Fruit fly (Drosophila melanogaster) whole organism, embryonic: ENCODE data around the gene CAH4.

Experiments
- CG10267 ChIP-seq: fragments of 200-800 bp; sonication (Bioruptor generic); optimal IDR thresholded peaks from 2 replicates; lab custom pipeline; 2018; ENCODE audit warnings: missing biosample characterization, mild to moderate bottlenecking, missing genetic modification characterization, moderate library complexity
- CG10543 ChIP-seq: fragments of 200-800 bp; sonication (Bioruptor generic); optimal IDR thresholded peaks from 3 replicates; lab custom pipeline; 2017; ENCODE audit warnings: missing biosample characterization, mild to moderate bottlenecking, missing genetic modification characterization, moderate library complexity
- CG10654 ChIP-seq: fragments of 200-800 bp; sonication (Bioruptor generic); optimal IDR thresholded peaks from 2 replicates; lab custom pipeline; 2016; ENCODE audit warnings: missing biosample characterization, missing genetic modification characterization
- CG11093 ChIP-seq: fragments of 200-800 bp; sonication (Bioruptor generic); IDR thresholded peaks from 3 replicates; pipeline ENCODE4 v1.3.6; 2022; ENCODE audit warnings: missing biosample characterization, missing genetic modification characterization
- CG12659 ChIP-seq: fragments of 200-800 bp; sonication (Bioruptor generic); optimal IDR thresholded peaks from 3 replicates; lab custom pipeline; 2017; ENCODE audit warnings: mild to moderate bottlenecking, missing biosample characterization, missing genetic modification reagents, missing genetic modification characterization
- CG12769 ChIP-seq: fragments of 200-800 bp; sonication (Bioruptor generic); optimal IDR thresholded peaks from 2 replicates; lab custom pipeline; 2019; ENCODE audit warnings: missing biosample characterization, mild to moderate bottlenecking, missing genetic modification characterization, moderate library complexity
- CG14710 ChIP-seq: fragments of 200-800 bp; sonication (Bioruptor generic); optimal IDR thresholded peaks from 3 replicates; lab custom pipeline; 2019; ENCODE audit warnings: missing biosample characterization, mild to moderate bottlenecking, missing genetic modification characterization, moderate library complexity
- CG14965 ChIP-seq: fragments of 200-800 bp; sonication (Bioruptor generic); optimal IDR thresholded peaks from 2 replicates; lab custom pipeline; 2016; ENCODE audit warnings: missing biosample characterization, missing genetic modification characterization, borderline replicate concordance
- CG16863 ChIP-seq: fragments of 200-800 bp; sonication (Bioruptor generic); optimal IDR thresholded peaks from 3 replicates; lab custom pipeline; 2016; ENCODE audit warnings: missing biosample characterization, missing genetic modification characterization
- CG2120 ChIP-seq: fragments of 200-800 bp; sonication (Bioruptor generic); optimal IDR thresholded peaks from 3 replicates; lab custom pipeline; 2016; ENCODE audit warnings: missing biosample characterization, missing genetic modification characterization
- CG30020 ChIP-seq: fragments of 200-800 bp; optimal IDR thresholded peaks from 2 replicates; lab custom pipeline; 2019; ENCODE audit warnings: missing biosample characterization, mild to moderate bottlenecking, missing genetic modification characterization, moderate library complexity
- CG31388 ChIP-seq: fragments of 200-800 bp; sonication (Bioruptor generic); optimal IDR thresholded peaks from 2 replicates; lab custom pipeline; 2016; ENCODE audit warnings: missing biosample characterization, missing genetic modification characterization
- CG32532 ChIP-seq: fragments of 200-800 bp; sonication (Bioruptor generic); IDR thresholded peaks from 2 replicates; pipeline ENCODE4 v1.3.6; 2022; ENCODE audit warnings: missing biosample characterization, missing genetic modification characterization
- CG3847 ChIP-seq: fragments of 200-800 bp; sonication (Bioruptor generic); IDR thresholded peaks from 2 replicates; pipeline ENCODE4 v1.3.6; 2022; ENCODE audit warnings: missing biosample characterization, missing genetic modification characterization
- CG4707 ChIP-seq: fragments of 200-800 bp; sonication (Bioruptor generic); optimal IDR thresholded peaks from 2 replicates; lab custom pipeline; 2018; ENCODE audit warnings: missing biosample characterization, mild to moderate bottlenecking, missing genetic modification characterization, moderate library complexity
- CG6791 ChIP-seq: fragments of 200-800 bp; sonication (Bioruptor generic); IDR thresholded peaks from 3 replicates; pipeline ENCODE4 v1.3.6; 2022; ENCODE audit warnings: missing biosample characterization, missing genetic modification characterization; ENCODE audit not compliant: partially characterized antibody
- CG8089 ChIP-seq: fragments of 200-800 bp; sonication (Bioruptor generic); optimal IDR thresholded peaks from 3 replicates; lab custom pipeline; 2016; ENCODE audit warnings: missing biosample characterization, missing genetic modification characterization
- CG8290 ChIP-seq, 3 experiments: fragments of 200-800 bp; sonication (Bioruptor generic); optimal IDR thresholded peaks; 2 replicates each; lab custom pipeline; 2016 to 2019; ENCODE audit warnings: missing biosample characterization in 3 of 3, missing genetic modification characterization in 3 of 3, mild to moderate bottlenecking in 2 of 3, moderate library complexity in 1 of 3
- Dip3 ChIP-seq: fragments of 200-800 bp; sonication (Bioruptor generic); optimal IDR thresholded peaks from 3 replicates; lab custom pipeline; 2016; ENCODE audit warnings: missing biosample characterization, missing genetic modification characterization
- Dll ChIP-seq: fragments of 200-800 bp; sonication (Bioruptor generic); IDR thresholded peaks from 4 replicates; pipeline ENCODE4 v1.3.6; 2022; ENCODE audit warnings: missing biosample characterization, missing genetic modification characterization; ENCODE audit not compliant: partially characterized antibody
- E2f1 ChIP-seq: fragments of 200-800 bp; sonication (Bioruptor generic); IDR thresholded peaks from 2 replicates; pipeline ENCODE4 v1.3.6; 2022; ENCODE audit warnings: missing biosample characterization, missing genetic modification characterization
- Gsc ChIP-seq: fragments of 200-800 bp; sonication (Bioruptor generic); IDR thresholded peaks from 2 replicates; pipeline ENCODE4 v1.3.6; 2022; ENCODE audit warnings: missing biosample characterization, missing genetic modification characterization
- H2.0 ChIP-seq: fragments of 200-800 bp; sonication (Bioruptor generic); IDR thresholded peaks from 2 replicates; pipeline ENCODE4 v1.3.6; 2022; ENCODE audit warnings: missing biosample characterization, missing genetic modification characterization
- HmgD ChIP-seq: fragments of 200-800 bp; sonication (Bioruptor generic); optimal IDR thresholded peaks from 3 replicates; lab custom pipeline; 2016; ENCODE audit warnings: missing biosample characterization, missing genetic modification characterization
- Max ChIP-seq: fragments of 200-800 bp; sonication (Bioruptor generic); optimal IDR thresholded peaks from 2 replicates; lab custom pipeline; 2016; ENCODE audit warnings: missing biosample characterization, mild to moderate bottlenecking, missing genetic modification characterization
- Opbp ChIP-seq: fragments of 200-800 bp; sonication (Bioruptor generic); IDR thresholded peaks from 3 replicates; pipeline ENCODE4 v1.3.6; 2022; ENCODE audit warnings: missing biosample characterization, missing genetic modification characterization; ENCODE audit not compliant: partially characterized antibody
- Rx ChIP-seq: fragments of 200-800 bp; sonication (Bioruptor generic); IDR thresholded peaks from 2 replicates; pipeline ENCODE4 v1.3.6; 2022; ENCODE audit warnings: missing biosample characterization, missing genetic modification characterization
- Sry-β ChIP-seq: fragments of 200-800 bp; sonication (Bioruptor generic); optimal IDR thresholded peaks from 2 replicates; lab custom pipeline; 2018; ENCODE audit warnings: missing biosample characterization, mild to moderate bottlenecking, missing genetic modification characterization, moderate library complexity
- Xrp1 ChIP-seq: fragments of 200-800 bp; sonication (Bioruptor generic); IDR thresholded peaks from 2 replicates; pipeline ENCODE4 v1.3.6; 2022; ENCODE audit warnings: missing biosample characterization, missing genetic modification characterization
- YL-1 ChIP-seq: fragments of 200-800 bp; sonication (Bioruptor generic); optimal IDR thresholded peaks from 3 replicates; lab custom pipeline; 2017; ENCODE audit warnings: missing biosample characterization, mild to moderate bottlenecking, missing genetic modification characterization
- bab2 ChIP-seq: fragments of 200-800 bp; sonication (Bioruptor generic); optimal IDR thresholded peaks from 2 replicates; lab custom pipeline; 2016; ENCODE audit warnings: missing biosample characterization, missing genetic modification characterization
- chinmo ChIP-seq: fragments of 200-800 bp; sonication (Bioruptor generic); IDR thresholded peaks from 4 replicates; pipeline ENCODE4 v1.3.6; 2022; ENCODE audit warnings: missing biosample characterization, missing genetic modification characterization; ENCODE audit not compliant: partially characterized antibody
- ftz-f1 ChIP-seq: fragments of 200-800 bp; sonication (Bioruptor generic); optimal IDR thresholded peaks from 2 replicates; lab custom pipeline; 2016; ENCODE audit warnings: missing biosample characterization, missing genetic modification characterization
- gcm2 ChIP-seq: fragments of 200-800 bp; sonication (Bioruptor generic); optimal IDR thresholded peaks from 2 replicates; lab custom pipeline; 2016; ENCODE audit warnings: missing biosample characterization, missing genetic modification characterization
- ind ChIP-seq: fragments of 200-800 bp; sonication (Bioruptor generic); optimal IDR thresholded peaks from 3 replicates; lab custom pipeline; 2016; ENCODE audit warnings: missing biosample characterization, missing genetic modification characterization
- inv ChIP-seq: fragments of 200-800 bp; sonication (Bioruptor generic); IDR thresholded peaks from 2 replicates; pipeline ENCODE4 v1.3.6; 2022; ENCODE audit warnings: missing biosample characterization, missing genetic modification characterization; ENCODE audit not compliant: partially characterized antibody
- kni ChIP-seq: fragments of 200-800 bp; sonication (Bioruptor generic); optimal IDR thresholded peaks from 3 replicates; lab custom pipeline; 2017; ENCODE audit warnings: mild to moderate bottlenecking, missing biosample characterization, missing genetic modification reagents, missing genetic modification characterization
- lbe ChIP-seq: fragments of 200-800 bp; sonication (Bioruptor generic); optimal IDR thresholded peaks from 2 replicates; lab custom pipeline; 2016; ENCODE audit warnings: missing biosample characterization, mild to moderate bottlenecking, missing genetic modification characterization
- mirr ChIP-seq: fragments of 200-800 bp; sonication (Bioruptor generic); optimal IDR thresholded peaks from 3 replicates; lab custom pipeline; 2018; ENCODE audit warnings: missing biosample characterization, mild to moderate bottlenecking, missing genetic modification characterization
- mld ChIP-seq: fragments of 200-800 bp; sonication (Bioruptor generic); IDR thresholded peaks from 3 replicates; pipeline ENCODE4 v1.3.6; 2022; ENCODE audit warnings: missing biosample characterization, missing genetic modification characterization; ENCODE audit not compliant: partially characterized antibody
- pb ChIP-seq: fragments of 200-800 bp; sonication (Bioruptor generic); optimal IDR thresholded peaks from 3 replicates; lab custom pipeline; 2016; ENCODE audit warnings: missing biosample characterization, missing genetic modification characterization
- pzg ChIP-seq: fragments of 200-800 bp; sonication (Bioruptor generic); optimal IDR thresholded peaks from 3 replicates; lab custom pipeline; 2018; ENCODE audit warnings: missing biosample characterization, mild to moderate bottlenecking, missing genetic modification characterization, moderate library complexity
- sr ChIP-seq: fragments of 200-800 bp; sonication (Bioruptor generic); IDR thresholded peaks from 3 replicates; pipeline ENCODE4 v1.3.6; 2022; ENCODE audit warnings: missing biosample characterization, missing genetic modification characterization
- tna ChIP-seq: fragments of 200-800 bp; sonication (Bioruptor generic); IDR thresholded peaks from 2 replicates; pipeline ENCODE4 v1.3.6; 2022; ENCODE audit warnings: missing biosample characterization, missing genetic modification characterization; ENCODE audit not compliant: partially characterized antibody
- vvl ChIP-seq: fragments of 200-800 bp; sonication (Bioruptor generic); IDR thresholded peaks from 2 replicates; pipeline ENCODE4 v1.3.6; 2022; ENCODE audit warnings: missing biosample characterization, missing genetic modification characterization
- zen ChIP-seq: fragments of 200-800 bp; sonication (Bioruptor generic); optimal IDR thresholded peaks from 3 replicates; lab custom pipeline; 2018; ENCODE audit warnings: missing biosample characterization, mild to moderate bottlenecking, missing genetic modification characterization, moderate library complexity
- zen2 ChIP-seq: fragments of 200-800 bp; sonication (Bioruptor generic); IDR thresholded peaks from 3 replicates; pipeline ENCODE4 v1.3.6; 2022; ENCODE audit warnings: missing biosample characterization, missing genetic modification characterization; ENCODE audit not compliant: partially characterized antibody

CAH4 gene

DNA sequence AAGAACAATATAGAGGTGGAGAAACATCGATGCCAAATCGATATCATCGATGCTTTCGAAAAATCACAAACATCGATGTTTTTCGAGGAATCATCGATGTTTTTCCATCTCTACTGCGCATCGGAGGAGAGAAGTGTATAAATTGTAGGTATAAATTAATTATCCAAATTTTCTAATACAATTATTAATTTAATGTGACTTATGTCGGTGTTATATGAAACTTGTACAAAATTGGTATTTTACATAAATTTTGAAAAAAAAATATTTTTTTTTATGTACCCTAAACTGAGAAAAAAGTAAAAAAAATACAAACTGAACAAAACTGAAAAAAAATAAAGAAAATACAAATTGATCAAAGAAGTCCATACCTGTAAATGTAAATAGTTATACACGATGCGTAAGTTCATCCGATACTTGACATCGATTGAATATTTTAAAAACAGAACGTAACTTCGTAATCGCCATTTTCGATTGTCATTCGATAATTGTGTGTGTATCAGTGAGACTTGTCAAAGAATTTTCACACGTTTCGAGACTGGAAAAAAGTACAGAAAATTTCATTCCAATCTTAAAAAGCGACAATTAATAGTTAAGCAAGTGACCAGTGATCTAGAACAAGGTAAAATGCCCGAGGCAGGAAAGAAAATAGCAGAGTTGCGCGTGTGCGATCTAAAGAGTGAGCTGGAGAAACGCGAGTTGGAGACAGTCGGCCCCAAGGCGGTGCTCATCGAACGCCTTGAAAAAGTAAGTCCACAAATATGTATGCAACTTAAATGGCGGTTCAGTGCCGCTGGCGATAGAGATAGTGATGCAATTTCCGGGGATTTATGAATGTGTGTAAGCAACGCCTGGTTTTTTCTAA is 40.1 kb downstream of the CAH4 start, which contains the start of the genes CG5808 and Saf-B (continued):
- TF ChIP-seq CG10543 (GFP tag; lab: Kevin White, UChicago) (no peak), zen2 (GFP tag; lab: Robert Waterston, UW) (peak; percentile 69), pb (GFP tag; lab: Kevin White, UChicago) (no peak), ftz-f1 (GFP tag; lab: Kevin White, UChicago) (peak; percentile 38), mirr (GFP tag; lab: Kevin White, UChicago) (no peak), kni (GFP tag; lab: Kevin White, UChicago) (no peak), CG30020 (tag; lab: Kevin White, UChicago) (peak; percentile 56), CG16863 (GFP tag; lab: Kevin White, UChicago) (no peak), CG14965 (no peak), vvl (GFP tag; lab: Robert Waterston, UW) (peak; percentile 68), CG12659 (GFP tag; lab: Kevin White, UChicago) (peak; percentile 63), CG11093 (GFP tag; lab: Robert Waterston, UW) (no peak), inv (GFP tag; lab: Robert Waterston, UW) (peak; percentile 75), chinmo (GFP tag; lab: Robert Waterston, UW) (0 out of 4 replicates have a peak, but pooled peaks have one; percentile 77), Gsc (no peak), tna (GFP tag; lab: Robert Waterston, UW) (peak; percentile 83), pzg (GFP tag; lab: Kevin White, UChicago) (peak; percentile 29), CG32532 (peak; percentile 36), CG10267 (peak; percentile 67), Dip3 (GFP tag; lab: Kevin White, UChicago) (no peak), HmgD (GFP tag; lab: Kevin White, UChicago) (no peak), CG8290 (GFP tag; optimal IDR thresholded peaks at IDR 0.05; lab: Kevin White, UChicago) (peak; percentile 96), CG8290 (tag; optimal IDR thresholded peaks at IDR 0.05; lab: Kevin White, UChicago) (peak in 1 of 2 experiments; percentile 98), CG12769 (tag; lab: Kevin White, UChicago) (no peak), CG2120 (GFP tag; lab: Kevin White, UChicago) (peak; percentile 22), Max (peak; percentile 61), CG14710 (tag; lab: Kevin White, UChicago) (peak; percentile 88), ind (GFP tag; lab: Kevin White, UChicago) (peak; percentile 72), mld (GFP tag; lab: Robert Waterston, UW) (peak; percentile 50; the same call in 2 of the 3 replicates), CG4707 (GFP tag; lab: Kevin White, UChicago) (no peak), Sry-β (peak; percentile 10), lbe (GFP tag; lab: Kevin White, UChicago) (no peak), sr (GFP tag; lab: Robert Waterston, UW) (no peak), CG6791 (GFP tag; lab: Robert Waterston, UW) (peak; percentile 89), gcm2 (GFP tag; lab: Kevin White, UChicago) (no peak), bab2 (no peak), CG10654 (GFP tag; lab: Kevin White, UChicago) (peak; percentile 60), Xrp1 (peak; percentile 49; the same call in 1 of the 2 replicates), CG31388 (GFP tag; lab: Kevin White, UChicago) (peak; percentile 29), Dll (GFP tag; lab: Robert Waterston, UW) (peak; percentile 84), Opbp (GFP tag; lab: Robert Waterston, UW) (peak; percentile 80), E2f1 (peak; percentile 59), CG3847 (GFP tag; lab: Robert Waterston, UW) (peak; percentile 41; the same call in 1 of the 2 replicates), Rx (GFP tag; lab: Robert Waterston, UW) (no peak), H2.0 (GFP tag; lab: Robert Waterston, UW) (no peak), YL-1 (GFP tag; lab: Kevin White, UChicago) (peak; percentile 49), zen (tag; lab: Kevin White, UChicago) (peak; percentile 32), CG8089 (GFP tag; lab: Kevin White, UChicago) (no peak)
